Fruit fly (Drosophila melanogaster) Kc167 (cell line): Measurements from ENCODE around the gene Pdi.

Source experiments
- Myc ChIP-seq: fragments of >200 bp; optimal IDR thresholded peaks from 2 replicates; lab custom pipeline; 2017; ENCODE audit warnings: missing external identifiers
- Sin3A ChIP-seq: fragments of >200 bp; optimal IDR thresholded peaks from 2 replicates; lab custom pipeline; 2018; ENCODE audit warnings: missing external identifiers
- h ChIP-seq: fragments of >200 bp; optimal IDR thresholded peaks from 3 replicates; lab custom pipeline; 2018; ENCODE audit warnings: missing external identifiers
- insv ChIP-seq: fragments of >200 bp; optimal IDR thresholded peaks from 3 replicates; lab custom pipeline; 2018; ENCODE audit warnings: missing external identifiers
- psq ChIP-seq: fragments of >200 bp; optimal IDR thresholded peaks from 2 replicates; lab custom pipeline; 2017; ENCODE audit warnings: missing external identifiers
- ttk ChIP-seq: sonication (Bioruptor generic); optimal IDR thresholded peaks from 2 replicates; lab custom pipeline; 2017; ENCODE audit warnings: missing external identifiers

Gene Pdi

DNA sequence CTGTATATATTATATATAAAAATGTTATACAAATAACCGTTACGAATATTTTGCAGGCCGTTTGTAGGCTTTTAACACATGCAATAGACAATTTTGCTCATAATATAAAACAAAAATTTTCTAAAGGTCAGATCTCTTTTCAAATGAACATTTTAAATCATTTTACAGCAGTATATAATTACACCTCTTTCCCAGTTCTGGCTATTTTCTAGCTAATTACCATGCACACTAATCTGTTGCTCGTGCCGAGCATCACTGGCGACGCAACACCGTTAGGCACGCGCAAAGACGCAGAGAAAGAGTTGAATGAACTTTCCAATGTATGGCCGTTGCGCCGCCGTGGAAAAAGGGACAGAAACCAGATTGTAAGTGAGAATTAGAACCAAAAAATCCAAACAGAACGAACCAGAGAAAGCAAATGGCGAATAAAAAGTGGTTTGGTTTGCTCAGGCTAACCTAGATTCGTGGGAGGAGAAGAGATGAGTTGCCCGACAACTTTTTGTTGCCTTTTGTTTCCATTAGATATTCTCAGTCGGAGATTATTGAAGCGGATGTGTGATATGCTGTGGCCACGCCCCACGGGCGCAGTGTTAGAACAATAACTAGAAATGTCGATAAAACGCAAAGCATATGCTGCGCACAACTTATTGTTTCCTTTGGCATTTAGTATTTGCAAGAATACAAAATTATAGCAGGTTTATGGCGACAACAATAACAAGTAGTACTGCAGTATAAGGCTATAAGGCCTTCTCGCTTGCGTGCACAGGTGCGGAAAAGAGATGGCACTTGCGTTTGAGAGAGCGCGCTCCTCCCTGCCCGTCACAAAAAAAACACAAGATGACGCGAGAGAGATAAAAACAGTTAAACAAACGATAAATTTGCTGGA is 1.3 kb downstream of the Pdi start:
- TF ChIP-seq Myc (no peak), insv (no peak), Sin3A (no peak), h (lab: Kevin White, UChicago) (no peak), psq (lab: Kevin White, UChicago) (no peak), ttk (no peak)

DNA sequence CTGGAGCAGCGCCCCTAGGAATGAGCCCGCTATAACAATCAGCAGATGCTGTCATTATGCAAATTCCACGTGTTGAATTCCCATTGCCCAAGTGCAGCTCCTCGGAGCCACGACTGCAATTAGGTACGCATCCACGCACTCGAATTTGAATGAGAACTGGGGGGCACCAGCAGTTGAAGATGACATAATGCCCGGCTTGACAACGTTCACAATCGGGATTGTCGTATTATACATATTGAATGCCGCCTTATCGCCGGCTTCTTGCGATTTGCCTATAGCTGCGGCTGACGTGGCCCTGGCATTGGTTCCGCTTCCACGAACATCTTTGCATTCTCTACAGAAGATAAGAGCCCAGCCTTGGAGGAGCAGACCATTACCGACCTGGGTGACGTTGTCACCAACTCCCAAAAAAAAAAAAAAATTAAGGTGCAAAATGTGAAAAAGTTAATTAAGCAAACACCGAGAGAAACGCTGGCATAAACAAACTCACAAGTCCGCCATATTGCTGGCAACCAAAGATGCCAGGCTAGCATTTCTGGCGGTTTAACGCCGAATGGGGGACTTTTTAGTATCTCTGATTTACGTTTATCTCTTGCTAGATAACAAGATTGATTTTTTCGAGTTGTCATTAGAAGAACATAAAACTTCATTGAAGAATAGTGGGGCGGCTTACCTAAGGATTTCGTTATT is 2.2 kb downstream of the Pdi start:
- TF ChIP-seq psq (lab: Kevin White, UChicago) (no peak), Sin3A (no peak), ttk (no peak), h (lab: Kevin White, UChicago) (no peak), insv (no peak), Myc (no peak)

DNA sequence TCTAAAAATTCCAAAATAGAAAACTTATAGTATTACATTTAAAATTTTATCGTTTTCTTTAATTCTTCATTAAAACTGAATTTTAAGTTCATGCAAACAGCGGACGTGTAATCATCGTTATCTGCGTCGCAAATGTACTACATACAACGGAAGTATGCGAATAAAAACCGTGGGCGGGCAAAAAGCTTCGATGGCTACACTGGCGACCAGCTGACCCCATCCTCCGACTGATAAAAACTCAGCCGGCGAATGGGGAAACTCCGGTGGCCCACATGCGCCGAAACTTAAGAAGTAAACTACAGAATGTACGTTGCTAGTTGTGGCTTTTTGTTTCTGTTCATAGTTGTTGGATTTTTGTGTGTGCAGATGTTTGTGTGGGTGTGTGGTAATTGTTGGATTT is 4.8 kb downstream of the Pdi start:
- TF ChIP-seq ttk (no peak), h (lab: Kevin White, UChicago) (no peak), Sin3A (no peak), psq (lab: Kevin White, UChicago) (no peak), insv (no peak), Myc (no peak)

DNA sequence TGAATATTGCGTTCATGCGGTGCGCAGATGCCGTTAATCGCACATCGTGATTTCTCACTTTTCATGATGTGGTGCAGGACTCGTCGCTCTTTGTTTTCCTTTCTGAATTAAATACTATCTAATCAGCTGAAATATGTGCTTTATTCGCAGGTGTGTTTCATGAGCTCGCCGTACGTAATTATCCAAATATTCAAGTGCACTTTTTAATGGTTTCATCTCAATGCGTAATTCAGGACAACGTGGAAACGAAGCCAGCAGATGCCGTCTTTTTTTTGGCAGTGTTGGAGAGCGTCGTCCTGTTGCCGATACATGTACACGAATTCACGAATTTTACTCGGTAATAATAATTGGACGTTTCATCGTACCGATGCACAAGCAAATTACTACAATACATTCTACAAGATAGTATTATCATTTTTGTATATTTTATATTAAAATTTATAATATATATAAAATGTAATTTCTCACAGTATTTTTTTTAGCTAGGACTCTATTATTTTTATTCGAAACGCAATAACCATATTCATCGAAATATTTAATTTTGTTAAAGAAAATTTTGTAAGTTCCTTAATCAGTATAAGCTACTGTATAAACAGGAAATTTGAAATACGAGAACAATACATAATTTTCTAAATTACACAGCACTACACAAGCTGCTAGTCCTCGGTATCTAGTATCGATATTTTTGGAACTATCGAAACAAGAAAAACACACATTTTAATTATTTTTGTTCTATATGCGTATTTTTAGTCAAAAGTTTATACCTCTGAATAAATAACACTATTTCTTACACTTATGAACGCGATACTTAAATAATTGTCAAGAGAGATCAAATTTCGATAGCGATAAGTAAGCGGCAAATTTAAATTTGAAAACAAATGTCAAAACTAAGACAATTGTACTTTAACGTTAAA is 5.7 kb downstream of the Pdi start, which contains the start of gene CG12316:
Gene CG12316 (minus strand): TSS at position 276 of the 914 bp plus-strand sequence.
- TF ChIP-seq insv = no peak
- no peak for TF ChIP-seq Sin3A
- no peak for TF ChIP-seq psq (lab: Kevin White, UChicago)
- no peak for TF ChIP-seq Myc
- TF ChIP-seq ttk = no peak
- TF ChIP-seq h (lab: Kevin White, UChicago) = no peak

DNA sequence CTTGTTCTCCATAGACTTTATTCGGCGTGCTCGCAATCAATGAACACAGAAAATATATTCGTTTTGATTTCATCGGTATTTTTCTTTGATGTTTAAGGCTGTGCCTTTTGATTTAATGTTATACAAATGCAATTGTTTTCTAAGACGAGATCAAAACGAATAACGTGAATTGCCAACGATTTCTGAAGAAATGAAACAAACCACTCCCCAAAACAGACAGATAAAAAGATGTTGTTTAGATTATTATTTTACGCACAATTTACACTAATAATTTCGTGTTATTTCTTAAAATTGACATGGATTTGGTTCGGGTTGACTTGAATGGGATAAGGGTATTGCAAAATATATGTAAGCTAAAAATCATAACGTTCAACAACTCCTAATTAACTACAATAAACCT is 11.4 kb downstream of the Pdi start, which contains the start of gene CG13457:
Gene CG13457 (minus strand): TSS at position 101 of the 400 bp plus-strand sequence.
- TF ChIP-seq Myc = no peak
- no peak for TF ChIP-seq Sin3A
- no peak for TF ChIP-seq ttk
- TF ChIP-seq psq (lab: Kevin White, UChicago) = no peak
- TF ChIP-seq insv = no peak
- no peak for TF ChIP-seq h (lab: Kevin White, UChicago)

DNA sequence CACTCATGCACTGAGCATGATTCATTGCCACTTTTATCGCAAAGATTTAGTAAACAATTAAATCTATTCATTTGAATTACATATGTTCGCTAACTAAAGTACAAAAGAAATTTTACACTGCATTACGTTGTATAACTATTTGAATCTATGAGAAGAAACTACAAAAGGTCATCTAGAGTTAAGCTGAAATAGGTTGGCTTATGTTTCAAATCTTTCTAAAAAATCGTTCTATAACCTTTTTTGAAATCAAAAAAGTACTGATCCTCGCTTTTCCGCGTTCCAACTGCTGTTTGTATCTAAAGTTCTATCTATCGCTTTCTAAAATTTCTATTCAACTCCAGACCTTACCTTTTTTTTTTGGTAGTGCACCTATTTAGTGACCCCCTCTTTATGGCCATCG is 16.9 kb downstream of the Pdi start:
- no peak for TF ChIP-seq ttk
- TF ChIP-seq insv = no peak
- TF ChIP-seq h (lab: Kevin White, UChicago) = no peak

DNA sequence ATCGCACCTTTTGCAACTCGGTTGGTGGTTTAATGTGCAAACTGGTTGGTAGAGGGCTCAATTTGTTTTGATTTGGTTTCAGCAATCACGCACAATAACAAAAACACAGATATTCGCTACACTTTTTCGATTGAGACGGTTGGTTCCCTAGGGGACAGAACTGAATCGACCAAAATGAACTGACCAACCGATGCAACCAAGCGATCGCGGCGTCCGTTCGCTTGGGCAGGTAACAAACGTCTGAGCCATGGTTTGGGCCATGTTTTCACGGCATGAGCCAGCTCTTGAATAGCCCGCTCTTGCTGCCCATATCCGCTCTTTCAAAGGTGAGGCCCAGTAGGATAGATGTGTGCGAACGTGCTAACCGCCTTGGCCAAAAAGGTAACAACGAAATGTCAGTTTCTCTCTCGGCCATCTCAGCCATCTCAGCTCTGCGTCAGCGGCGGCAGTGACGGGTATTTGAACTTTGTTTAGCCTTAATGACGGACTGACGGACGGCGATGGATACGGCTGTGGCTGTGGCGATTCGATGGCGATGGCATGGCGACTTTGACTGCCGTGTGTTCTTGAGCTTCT is 17.5 kb downstream of the Pdi start, which contains the start of gene CG16959:
Gene CG16959 (minus strand): TSS at position 245 of the 576 bp plus-strand sequence.
- no peak for TF ChIP-seq insv
- TF ChIP-seq Myc = no peak
- no peak for TF ChIP-seq h (lab: Kevin White, UChicago)
- no peak for TF ChIP-seq Sin3A
- no peak for TF ChIP-seq psq (lab: Kevin White, UChicago)
- no peak for TF ChIP-seq ttk

DNA sequence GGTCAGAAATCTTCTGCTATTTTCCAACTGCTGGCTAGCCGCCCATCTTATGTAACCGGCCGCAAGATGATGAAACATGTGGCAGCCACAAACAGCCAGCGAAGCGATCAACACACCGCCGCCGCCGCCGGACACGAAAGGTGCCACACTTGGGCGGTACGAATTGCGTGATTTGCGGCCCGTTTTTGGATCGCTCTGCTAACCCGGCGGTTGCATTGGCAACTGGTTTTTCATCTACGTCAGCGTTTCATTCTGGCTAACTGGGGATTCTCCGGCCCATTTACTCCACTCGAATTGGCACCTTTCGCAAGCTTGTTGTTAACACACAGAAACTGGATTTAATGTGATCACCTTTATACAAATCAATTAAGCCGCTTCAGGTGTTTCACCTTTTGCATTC is 18.9 kb downstream of the Pdi start:
- TF ChIP-seq psq (lab: Kevin White, UChicago) (no peak), ttk (no peak), Sin3A (no peak), h (lab: Kevin White, UChicago) (no peak), insv (no peak), Myc (no peak)

DNA sequence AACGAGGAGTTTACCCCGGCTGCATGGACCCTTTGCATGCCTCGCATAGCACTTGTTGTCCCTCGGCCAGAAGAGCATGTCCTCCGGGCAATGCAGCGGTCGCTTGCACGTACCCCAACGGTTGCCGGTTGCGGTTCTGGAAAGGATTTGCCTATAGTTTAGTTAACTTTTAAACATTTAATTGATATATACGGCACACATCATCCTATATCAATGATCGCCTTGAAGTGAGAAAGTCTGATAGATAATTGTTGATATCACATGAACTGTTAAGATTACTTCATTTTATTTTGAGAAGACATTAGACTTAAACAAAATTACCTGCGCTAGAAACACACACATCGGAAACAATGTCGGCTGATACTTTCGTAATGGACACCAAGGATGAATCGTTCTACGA is 21.4 kb downstream of the Pdi start, which contains the start of gene CG32847:
Gene CG32847 (plus strand): TSS at position 301 of the 400 bp plus-strand sequence.
- TF ChIP-seq Sin3A = no peak
- no peak for TF ChIP-seq psq (lab: Kevin White, UChicago)
- no peak for TF ChIP-seq Myc
- no peak for TF ChIP-seq h (lab: Kevin White, UChicago)
- no peak for TF ChIP-seq ttk

DNA sequence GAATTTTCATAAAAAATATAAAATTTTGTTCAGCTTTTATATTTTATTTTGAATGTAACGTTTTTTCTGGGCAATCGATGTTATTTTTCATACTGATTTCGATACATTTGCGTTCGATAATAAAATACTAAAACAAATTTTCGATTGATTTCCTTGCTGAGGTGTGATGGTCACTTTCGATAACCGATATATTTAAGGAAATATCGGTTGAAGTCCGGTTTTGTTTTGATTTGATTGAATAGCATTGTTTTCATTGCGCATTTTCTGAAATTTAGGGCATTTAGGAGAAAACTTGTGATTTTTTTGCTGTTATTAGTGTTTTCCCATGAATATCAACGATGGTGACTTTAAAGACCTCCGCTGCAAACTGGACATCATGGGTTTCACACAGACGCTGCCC is 26.1 kb downstream of the Pdi start, which contains the start of gene Cep135:
Gene Cep135 (plus strand): TSS at position 202 of the 400 bp plus-strand sequence.
- no peak for TF ChIP-seq Myc
- TF ChIP-seq psq (lab: Kevin White, UChicago) = no peak
- TF ChIP-seq ttk = no peak
- no peak for TF ChIP-seq Sin3A
- no peak for TF ChIP-seq h (lab: Kevin White, UChicago)

DNA sequence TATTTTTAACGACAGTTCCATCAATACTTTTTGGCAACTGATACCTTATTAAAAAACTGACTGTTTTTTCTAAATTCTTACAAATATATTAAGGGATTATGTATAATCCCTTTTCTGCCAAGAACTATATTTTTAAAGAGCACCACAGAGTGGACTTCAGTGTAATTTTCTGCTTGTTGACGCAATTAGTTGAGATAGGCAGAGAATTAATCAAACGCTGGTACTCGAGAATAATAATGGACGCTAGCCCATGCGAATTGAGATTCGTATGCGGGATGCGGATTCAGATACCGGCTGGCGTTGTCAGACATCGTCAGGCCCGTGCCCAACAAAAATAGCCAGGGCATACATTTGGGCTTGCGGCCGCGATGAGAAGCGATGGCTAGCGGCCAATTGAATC is 29.4 kb downstream of the Pdi start, which contains the start of gene CG13458:
Gene CG13458 (plus strand): TSS at position 301 of the 400 bp plus-strand sequence.
- TF ChIP-seq psq (lab: Kevin White, UChicago) (no peak), Sin3A (no peak), h (lab: Kevin White, UChicago) (no peak), Myc (no peak), ttk (no peak), insv (no peak)

DNA sequence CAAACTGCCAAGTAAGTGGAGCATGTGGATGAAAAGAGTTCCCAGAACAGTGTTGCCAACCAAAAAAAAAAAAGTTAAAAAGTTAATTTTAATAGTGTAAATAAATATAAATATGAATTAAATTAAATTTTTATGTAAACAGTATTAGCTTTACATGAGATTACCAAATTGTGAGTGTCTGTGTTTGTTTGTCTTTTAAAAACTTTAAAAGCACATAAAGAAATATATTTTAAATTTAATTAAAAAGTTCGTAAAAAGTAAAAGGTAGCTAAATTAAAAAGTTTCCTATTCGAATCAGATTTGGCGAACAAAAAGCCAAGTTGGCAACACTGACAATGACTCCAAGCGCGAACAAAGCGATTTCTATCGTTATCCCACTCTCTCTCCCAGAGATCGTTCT is 33.7 kb downstream of the Pdi start:
- TF ChIP-seq insv (no peak), Myc (no peak), Sin3A (no peak), ttk (no peak), h (lab: Kevin White, UChicago) (no peak), psq (lab: Kevin White, UChicago) (no peak)
